Worm (Caenorhabditis elegans): ENCODE measurements around the gene pax-1.

- no peak for TF ChIP-seq ztf-1 (GFP tag; conservative IDR thresholded peaks at IDR 0.05)
- TF ChIP-seq ama-1 (optimal IDR thresholded peaks at IDR 0.05) = no peak
- no peak for TF ChIP-seq nhr-25 (tag; optimal IDR thresholded peaks at IDR 0.05)
These were observed 10.9 kb upstream of the pax-1 start, which contains the start of gene K07C11.7 for ce11 chrV:8213868-8214267.

Measured in whole organism, L2 larva.